Worm (Caenorhabditis elegans) whole organism, midembryonic: Measurements from ENCODE around the gene F42A6.6.
"Not testable (repeated sequence)": the region's sequence is repeated elsewhere in the genome, so short reads cannot be mapped to it uniquely, and the experiment has no call there.

Experiments
- T22C8.4 ChIP-seq: fragments of 200-800 bp; sonication (Bioruptor generic); IDR thresholded peaks from 2 replicates; pipeline ENCODE4 v1.3.6; 2022; ENCODE audit warnings: missing genetic modification characterization, missing compliant biosample characterization
- cog-1 ChIP-seq: sonication (generic microtip); optimal IDR thresholded peaks from 2 replicates; lab custom pipeline; 2016; ENCODE audit warnings: missing genetic modification characterization, missing compliant biosample characterization
- flt-1 ChIP-seq: fragments of 200-800 bp; sonication (Bioruptor generic); IDR thresholded peaks from 2 replicates; pipeline ENCODE4 v1.3.6; 2022; ENCODE audit warnings: missing genetic modification characterization, missing compliant biosample characterization
- klf-2 ChIP-seq: fragments of 200-800 bp; sonication (Bioruptor generic); conservative IDR thresholded peaks from 2 replicates; pipeline ENCODE4 v1.3.6; 2022; ENCODE audit warnings: missing genetic modification reagents, missing genetic modification characterization, missing compliant biosample characterization
- med-1 ChIP-seq: sonication (generic microtip); optimal IDR thresholded peaks from 2 replicates; lab custom pipeline; 2017; ENCODE audit warnings: missing genetic modification characterization, mild to moderate bottlenecking, missing compliant biosample characterization, antibody characterized with exemption, missing genetic modification reagents; ENCODE audit not compliant: insufficient read depth
- ref-1 ChIP-seq: fragments of 200-800 bp; sonication (Bioruptor generic); conservative IDR thresholded peaks from 2 replicates; pipeline ENCODE4 v1.3.6; 2022; ENCODE audit warnings: missing genetic modification reagents, missing genetic modification characterization, missing compliant biosample characterization
- tab-1 ChIP-seq: fragments of 200-800 bp; sonication (Bioruptor generic); IDR thresholded peaks from 2 replicates; pipeline ENCODE4 v1.3.6; 2022; ENCODE audit warnings: missing genetic modification characterization, missing compliant biosample characterization
- ztf-23 ChIP-seq: fragments of 200-800 bp; sonication (Bioruptor generic); IDR thresholded peaks from 2 replicates; pipeline ENCODE4 v1.3.6; 2022; ENCODE audit warnings: missing genetic modification reagents, missing genetic modification characterization, missing compliant biosample characterization
- ztf-29 ChIP-seq: fragments of 200-800 bp; sonication (Bioruptor generic); IDR thresholded peaks from 2 replicates; pipeline ENCODE4 v1.3.6; 2022; ENCODE audit warnings: missing genetic modification reagents, missing genetic modification characterization, missing compliant biosample characterization

F42A6.6 gene

ce11 chrIV:3303690-3304089, 33.0 kb downstream of the F42A6.6 start, which contains the start of gene idpp-12:
TSS of gene idpp-12 (plus strand) at chrIV:3303990.
- TF ChIP-seq tab-1; med-1 (GFP tag; lab: Kevin White, UChicago); klf-2 (GFP tag; lab: Robert Waterston, UW): not testable (repeated sequence)

ce11 chrIV:3302058-3302457, 34.6 kb downstream of the F42A6.6 start, which contains the start of gene W08E12.4:
TSS of gene W08E12.4 (plus strand) at chrIV:3302358.
- not testable (repeated sequence) for TF ChIP-seq ref-1 (GFP tag; lab: Robert Waterston, UW); tab-1; flt-1 (GFP tag; lab: Robert Waterston, UW)

ce11 chrIV:3300492-3300891, 36.2 kb downstream of the F42A6.6 start, which contains the start of gene W08E12.5:
TSS of gene W08E12.5 (plus strand) at chrIV:3300792.
- TF ChIP-seq tab-1: no peak
- TF ChIP-seq T22C8.4 (GFP tag; lab: Robert Waterston, UW): no peak
- TF ChIP-seq flt-1 (GFP tag; lab: Robert Waterston, UW): no peak
- no peak for TF ChIP-seq ztf-23 (GFP tag; lab: Robert Waterston, UW)
- TF ChIP-seq ref-1 (GFP tag; lab: Robert Waterston, UW): no peak
- TF ChIP-seq cog-1: no peak
- TF ChIP-seq ztf-29: no peak
- no peak for TF ChIP-seq med-1 (GFP tag; lab: Kevin White, UChicago)
- no peak for TF ChIP-seq klf-2 (GFP tag; lab: Robert Waterston, UW)

- TF ChIP-seq klf-2 (GFP tag; lab: Robert Waterston, UW) (no peak), ztf-23 (GFP tag; lab: Robert Waterston, UW) (no peak), ztf-29 (no peak), flt-1 (GFP tag; lab: Robert Waterston, UW) (no peak), tab-1 (no peak), cog-1 (no peak), med-1 (GFP tag; lab: Kevin White, UChicago) (no peak), T22C8.4 (GFP tag; lab: Robert Waterston, UW) (no peak), ref-1 (GFP tag; lab: Robert Waterston, UW) (no peak)
These were observed 37.4 kb downstream of the F42A6.6 start for ce11 chrIV:3299229-3299628.

- TF ChIP-seq ztf-29 (no peak), tab-1 (no peak), T22C8.4 (GFP tag; lab: Robert Waterston, UW) (no peak), ref-1 (GFP tag; lab: Robert Waterston, UW) (no peak), flt-1 (GFP tag; lab: Robert Waterston, UW) (no peak), med-1 (GFP tag; lab: Kevin White, UChicago) (no peak), ztf-23 (GFP tag; lab: Robert Waterston, UW) (no peak), cog-1 (no peak), klf-2 (GFP tag; lab: Robert Waterston, UW) (no peak)
These were observed 38.4 kb downstream of the F42A6.6 start, which contains the start of gene W08E12.6 for ce11 chrIV:3298300-3298699. TSS of gene W08E12.6 (plus strand) at chrIV:3298600.

- TF ChIP-seq ztf-23 (GFP tag; lab: Robert Waterston, UW) (no peak), med-1 (GFP tag; lab: Kevin White, UChicago) (no peak), flt-1 (GFP tag; lab: Robert Waterston, UW) (no peak)
These were observed 39.8 kb downstream of the F42A6.6 start for ce11 chrIV:3296578-3297549.

ce11 chrIV:3294553-3295185, 42.0 kb downstream of the F42A6.6 start, which contains the start of gene W08E12.7:
TSS of gene W08E12.7 (plus strand) at chrIV:3295135.
- TF ChIP-seq ztf-29 (no peak), tab-1 (no peak), ref-1 (GFP tag; lab: Robert Waterston, UW) (no peak), cog-1 (peak; percentile 91), ztf-23 (GFP tag; lab: Robert Waterston, UW) (peak; percentile 67), flt-1 (GFP tag; lab: Robert Waterston, UW) (peak; percentile 77), klf-2 (GFP tag; lab: Robert Waterston, UW) (peak; percentile 60; the same call in 1 of the 2 replicates), T22C8.4 (GFP tag; lab: Robert Waterston, UW) (no peak), med-1 (GFP tag; lab: Kevin White, UChicago) (no peak)

- TF ChIP-seq med-1 (GFP tag; lab: Kevin White, UChicago) (no peak), tab-1 (no peak), flt-1 (GFP tag; lab: Robert Waterston, UW) (no peak)
These were observed 42.7 kb downstream of the F42A6.6 start for ce11 chrIV:3293800-3294493.

ce11 chrIV:3291977-3292561, 44.6 kb downstream of the F42A6.6 start, which contains the start of gene W08E12.8:
TSS of gene W08E12.8 (plus strand) at chrIV:3292371.
- TF ChIP-seq ztf-23 (GFP tag; lab: Robert Waterston, UW) (no peak), tab-1 (no peak), ref-1 (GFP tag; lab: Robert Waterston, UW) (no peak), cog-1 (no peak), ztf-29 (no peak), klf-2 (GFP tag; lab: Robert Waterston, UW) (no peak), T22C8.4 (GFP tag; lab: Robert Waterston, UW) (no peak), med-1 (GFP tag; lab: Kevin White, UChicago) (no peak), flt-1 (GFP tag; lab: Robert Waterston, UW) (no peak)
